Worm (Caenorhabditis elegans) whole organism, L1 larva: ENCODE data around the gene F22D3.4.

ENCODE experiments used
- C04F5.9 ChIP-seq: sonication (generic microtip); optimal IDR thresholded peaks from 2 replicates; lab custom pipeline; 2016; ENCODE audit warnings: missing genetic modification characterization, missing compliant biosample characterization
- F16B12.6 ChIP-seq: fragments of 150-350 bp; optimal IDR thresholded peaks from 2 replicates; lab custom pipeline; 2014; ENCODE audit warnings: missing biosample characterization, missing genetic modification characterization
- Y116A8C.19 ChIP-seq: sonication (generic microtip); optimal IDR thresholded peaks from 2 replicates; lab custom pipeline; 2016; ENCODE audit warnings: missing compliant biosample characterization, missing genetic modification characterization, borderline replicate concordance
- ceh-8 ChIP-seq: fragments of 200-800 bp; sonication (Bioruptor generic); optimal IDR thresholded peaks from 2 replicates; lab custom pipeline; 2018; ENCODE audit warnings: mild to moderate bottlenecking, missing genetic modification characterization, moderate library complexity, missing compliant biosample characterization
- ceh-88 ChIP-seq: fragments of 200-800 bp; sonication (Bioruptor generic); IDR thresholded peaks from 2 replicates; pipeline ENCODE4 v1.3.6; 2022; ENCODE audit warnings: missing genetic modification characterization, missing compliant biosample characterization
- ceh-90 ChIP-seq: sonication (generic microtip); optimal IDR thresholded peaks from 2 replicates; lab custom pipeline; 2016; ENCODE audit warnings: missing genetic modification characterization, missing compliant biosample characterization
- efl-3 ChIP-seq: fragments of 200-800 bp; sonication (Bioruptor generic); optimal IDR thresholded peaks from 2 replicates; lab custom pipeline; 2018; ENCODE audit warnings: mild to moderate bottlenecking, missing genetic modification characterization, missing compliant biosample characterization
- egl-27 ChIP-seq, 2 experiments: fragments of 150-350 bp in 1 of 2; sonication (generic microtip); optimal IDR thresholded peaks; 3 replicates each; lab custom pipeline; 2017 to 2018; ENCODE audit warnings: missing biosample characterization in 2 of 2, missing genetic modification characterization in 2 of 2, missing genetic modification reagents in 2 of 2
- elt-3 ChIP-seq, 6 experiments: fragments of 150-350 bp in 1 of 6; sonication (generic microtip); optimal IDR thresholded peaks; 2 replicates each; lab custom pipeline; 2017 to 2018; ENCODE audit warnings: missing biosample characterization in 6 of 6, missing genetic modification characterization in 6 of 6, inconsistent platforms in 1 of 6
- ets-5 ChIP-seq: fragments of 200-800 bp; sonication (Bioruptor generic); IDR thresholded peaks from 2 replicates; pipeline ENCODE4 v1.3.6; 2022; ENCODE audit warnings: missing genetic modification characterization, missing compliant biosample characterization
- fkh-4 ChIP-seq: sonication (generic microtip); optimal IDR thresholded peaks from 2 replicates; lab custom pipeline; 2016; ENCODE audit warnings: missing compliant biosample characterization, missing genetic modification characterization, borderline replicate concordance
- fos-1 ChIP-seq: fragments of 150-350 bp; optimal IDR thresholded peaks from 2 replicates; lab custom pipeline; 2014; ENCODE audit warnings: missing biosample characterization, missing genetic modification characterization
- hlh-4 ChIP-seq: sonication (generic microtip); optimal IDR thresholded peaks from 2 replicates; lab custom pipeline; 2016; ENCODE audit warnings: mild to moderate bottlenecking, missing genetic modification characterization, missing compliant biosample characterization
- lin-13 ChIP-seq: fragments of 150-350 bp; optimal IDR thresholded peaks from 2 replicates; lab custom pipeline; 2014; ENCODE audit warnings: missing biosample characterization, missing genetic modification reagents, missing genetic modification characterization
- lin-14 ChIP-seq: fragments of 200-800 bp; sonication (Bioruptor generic); optimal IDR thresholded peaks from 2 replicates; lab custom pipeline; 2018; ENCODE audit warnings: mild to moderate bottlenecking, missing genetic modification characterization, moderate library complexity, missing compliant biosample characterization
- lin-15B ChIP-seq: fragments of 150-350 bp; sonication (generic microtip); optimal IDR thresholded peaks from 3 replicates; lab custom pipeline; 2014; ENCODE audit warnings: missing biosample characterization, missing genetic modification characterization
- nhr-12 ChIP-seq: sonication (generic microtip); optimal IDR thresholded peaks from 2 replicates; lab custom pipeline; 2017; ENCODE audit warnings: missing biosample characterization, missing genetic modification characterization
- nhr-19 ChIP-seq: fragments of 200-800 bp; sonication (Bioruptor generic); conservative IDR thresholded peaks from 2 replicates; pipeline ENCODE4 v1.3.6; 2022; ENCODE audit warnings: missing genetic modification characterization, missing compliant biosample characterization
- nhr-20 ChIP-seq: sonication (generic microtip); optimal IDR thresholded peaks from 2 replicates; lab custom pipeline; 2016; ENCODE audit warnings: mild to moderate bottlenecking, missing genetic modification characterization, missing compliant biosample characterization
- nhr-28 ChIP-seq: fragments of 150-350 bp; optimal IDR thresholded peaks from 2 replicates; lab custom pipeline; 2014; ENCODE audit warnings: missing biosample characterization, missing genetic modification characterization
- nhr-71 ChIP-seq: sonication (generic microtip); optimal IDR thresholded peaks from 2 replicates; lab custom pipeline; 2016; ENCODE audit warnings: mild to moderate bottlenecking, missing genetic modification characterization, moderate library complexity, missing compliant biosample characterization
- nhr-76 ChIP-seq: sonication (generic microtip); optimal IDR thresholded peaks from 2 replicates; lab custom pipeline; 2017; ENCODE audit warnings: missing biosample characterization, missing genetic modification characterization
- pax-3 ChIP-seq: fragments of 200-800 bp; sonication (Bioruptor generic); optimal IDR thresholded peaks from 2 replicates; lab custom pipeline; 2018; ENCODE audit warnings: mild to moderate bottlenecking, missing genetic modification characterization, moderate library complexity, missing compliant biosample characterization
- skn-1 ChIP-seq: fragments of 150-350 bp; optimal IDR thresholded peaks from 2 replicates; lab custom pipeline; 2014; ENCODE audit warnings: missing biosample characterization, missing genetic modification characterization
- snu-23 ChIP-seq: sonication (generic microtip); optimal IDR thresholded peaks from 2 replicates; lab custom pipeline; 2016; ENCODE audit warnings: missing genetic modification characterization, missing compliant biosample characterization
- swsn-7 ChIP-seq: sonication (generic microtip); optimal IDR thresholded peaks from 2 replicates; lab custom pipeline; 2016; ENCODE audit warnings: missing genetic modification characterization, missing compliant biosample characterization
- tbx-2 ChIP-seq: sonication (generic microtip); optimal IDR thresholded peaks from 2 replicates; lab custom pipeline; 2016; ENCODE audit warnings: missing genetic modification characterization, missing compliant biosample characterization
- unc-30 ChIP-seq: sonication (generic microtip); optimal IDR thresholded peaks from 2 replicates; lab custom pipeline; 2017; ENCODE audit warnings: missing biosample characterization, missing genetic modification characterization
- unc-86 ChIP-seq: sonication (generic microtip); optimal IDR thresholded peaks from 2 replicates; lab custom pipeline; 2016; ENCODE audit warnings: missing genetic modification characterization, missing compliant biosample characterization
- vab-15 ChIP-seq: sonication (generic microtip); optimal IDR thresholded peaks from 2 replicates; lab custom pipeline; 2017; ENCODE audit warnings: missing genotype, mild to moderate bottlenecking, missing genetic modification characterization, missing compliant biosample characterization
- ztf-4 ChIP-seq: fragments of 150-350 bp; optimal IDR thresholded peaks from 2 replicates; lab custom pipeline; 2014; ENCODE audit warnings: missing biosample characterization, missing genetic modification characterization

F22D3.4 gene

ce11 chrII:6877881-6878280 lies 49.5 kb downstream of the F22D3.4 start (continued):
- TF ChIP-seq fkh-4 (tag; lab: Kevin White, UChicago) (no peak), efl-3 (GFP tag; lab: Kevin White, UChicago) (no peak), ztf-4 (tag; lab: Kevin White, UChicago) (no peak), ceh-88 (GFP tag; lab: Robert Waterston, UW) (no peak), nhr-28 (tag; lab: Kevin White, UChicago) (no peak), snu-23 (GFP tag; lab: Kevin White, UChicago) (no peak), C04F5.9 (tag; lab: Kevin White, UChicago) (no peak), nhr-19 (GFP tag; lab: Robert Waterston, UW) (no peak), lin-13 (GFP tag; lab: Kevin White, UChicago) (no peak), elt-3 (tag; optimal IDR thresholded peaks at IDR 0.05; lab: Kevin White, UChicago) (peak in 1 of 6 experiments; percentile 55), unc-86 (tag; lab: Kevin White, UChicago) (no peak), nhr-12 (tag; lab: Kevin White, UChicago) (no peak), pax-3 (tag; lab: Kevin White, UChicago) (no peak), nhr-20 (tag; lab: Kevin White, UChicago) (peak; percentile 14), unc-30 (no peak), nhr-76 (tag; lab: Kevin White, UChicago) (no peak), ets-5 (GFP tag; lab: Robert Waterston, UW) (no peak), Y116A8C.19 (no peak), ceh-8 (GFP tag; lab: Kevin White, UChicago) (no peak), tbx-2 (tag; lab: Kevin White, UChicago) (no peak), lin-15B (tag; lab: Kevin White, UChicago) (no peak), skn-1 (tag; lab: Kevin White, UChicago) (no peak), F16B12.6 (no peak), vab-15 (tag; lab: Kevin White, UChicago) (peak; percentile 62), egl-27 (tag; optimal IDR thresholded peaks at IDR 0.05; lab: Kevin White, UChicago) (no peak), nhr-71 (tag; lab: Kevin White, UChicago) (peak; percentile 22), fos-1 (no peak), hlh-4 (tag; lab: Kevin White, UChicago) (no peak), ceh-90 (no peak)

DNA sequence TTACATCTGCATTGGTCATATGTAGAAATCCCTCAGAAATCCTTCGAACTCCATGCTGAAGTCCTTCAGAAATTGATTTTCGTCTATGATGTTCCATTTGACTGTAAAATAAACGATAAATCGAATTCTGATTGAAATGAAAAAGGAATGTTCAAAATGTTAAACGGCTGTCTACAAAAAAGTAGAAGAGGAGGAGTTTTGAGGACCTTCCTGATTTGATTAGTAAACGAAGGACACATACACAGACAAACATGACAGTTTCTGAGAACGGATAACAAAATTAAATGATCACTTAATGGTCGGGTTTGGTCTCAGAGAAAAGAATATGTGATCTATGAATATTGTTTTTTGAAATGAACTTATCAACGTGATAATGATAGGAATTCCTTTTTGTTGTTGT lies 50.4 kb downstream of the F22D3.4 start, which contains the start of gene slc-36.5:
Gene slc-36.5, minus strand, starts transcription at position 101 of the 400 bp plus-strand sequence.
- TF ChIP-seq lin-14 (GFP tag; lab: Kevin White, UChicago) (peak; percentile 13), elt-3 (tag; optimal IDR thresholded peaks at IDR 0.05; lab: Kevin White, UChicago) (peak in 1 of 6 experiments; percentile 53), swsn-7 (no peak)
